Fruit fly (Drosophila melanogaster) whole organism, wandering third instar larva: ENCODE measurements around the gene pot.
A peak's percentile ranks its signal among the peaks of the same experiment; 100 is the strongest.

Source experiments
- Abd-B ChIP-seq: fragments of >200 bp; optimal IDR thresholded peaks from 2 replicates; lab custom pipeline; 2017; ENCODE audit warnings: missing biosample characterization, missing genetic modification characterization
- CG32264 ChIP-seq: fragments of 200-800 bp; sonication (Bioruptor generic); optimal IDR thresholded peaks from 2 replicates; lab custom pipeline; 2016; ENCODE audit warnings: missing biosample characterization, missing genetic modification characterization
- CG9705 ChIP-seq: fragments of 200-800 bp; sonication (Bioruptor generic); optimal IDR thresholded peaks from 2 replicates; lab custom pipeline; 2018; ENCODE audit warnings: missing biosample characterization, mild to moderate bottlenecking, missing genetic modification characterization
- CrebA ChIP-seq: fragments of 200-800 bp; sonication (Bioruptor generic); optimal IDR thresholded peaks from 2 replicates; lab custom pipeline; 2016; ENCODE audit warnings: missing biosample characterization, mild to moderate bottlenecking, missing genetic modification characterization, borderline replicate concordance
- Dfd ChIP-seq: fragments of >200 bp; optimal IDR thresholded peaks from 2 replicates; lab custom pipeline; 2017; ENCODE audit warnings: missing biosample characterization, missing genetic modification characterization
- Dif ChIP-seq: fragments of 200-275, 200-300 bp; sonication (Bioruptor generic); optimal IDR thresholded peaks from 2 replicates; lab custom pipeline; 2018; ENCODE audit warnings: missing biosample characterization, missing genetic modification characterization; ENCODE audit not compliant: partially characterized antibody
- GATAd ChIP-seq: sonication (Bioruptor generic); optimal IDR thresholded peaks from 2 replicates; lab custom pipeline; 2016; ENCODE audit warnings: missing biosample characterization, missing genetic modification characterization
- HLH106 ChIP-seq: fragments of 200-800 bp; optimal IDR thresholded peaks from 3 replicates; lab custom pipeline; 2019; ENCODE audit warnings: missing biosample characterization, mild to moderate bottlenecking, missing genetic modification characterization, moderate library complexity
- Hnf4 ChIP-seq: fragments of 200-800 bp; sonication (Bioruptor generic); optimal IDR thresholded peaks from 2 replicates; lab custom pipeline; 2016; ENCODE audit warnings: missing biosample characterization, mild to moderate bottlenecking, missing genetic modification characterization
- Hr78 ChIP-seq: fragments of >200 bp; optimal IDR thresholded peaks from 2 replicates; lab custom pipeline; 2017; ENCODE audit warnings: missing biosample characterization, missing genetic modification characterization
- Hr83 ChIP-seq: fragments of 200-300 bp; sonication (Bioruptor generic); optimal IDR thresholded peaks from 2 replicates; lab custom pipeline; 2016; ENCODE audit warnings: missing biosample characterization, mild to moderate bottlenecking, missing genetic modification characterization, moderate library complexity; ENCODE audit not compliant: poor library complexity, severe bottlenecking
- Jra ChIP-seq: sonication (Bioruptor generic); optimal IDR thresholded peaks from 2 replicates; lab custom pipeline; 2016; ENCODE audit warnings: missing biosample characterization, missing genetic modification characterization
- Mio ChIP-seq: sonication (Bioruptor generic); optimal IDR thresholded peaks from 2 replicates; lab custom pipeline; 2016; ENCODE audit warnings: missing biosample characterization, missing genetic modification characterization
- Myc ChIP-seq: fragments of >200 bp; optimal IDR thresholded peaks from 2 replicates; lab custom pipeline; 2017
- N ChIP-seq: fragments of >200 bp; optimal IDR thresholded peaks from 2 replicates; lab custom pipeline; 2018; ENCODE audit warnings: missing biosample characterization, missing external identifiers, missing genetic modification characterization
- OdsH ChIP-seq: fragments of 200-800 bp; sonication (Bioruptor generic); optimal IDR thresholded peaks from 2 replicates; lab custom pipeline; 2016; ENCODE audit warnings: missing biosample characterization, mild to moderate bottlenecking, missing genetic modification characterization
- Rel ChIP-seq, 2 experiments: fragments of 200-800 bp; sonication (Bioruptor generic) in 1 of 2; optimal IDR thresholded peaks; 2 replicates in 1 of 2; 3 replicates in 1 of 2; lab custom pipeline; 2016 to 2019; ENCODE audit warnings: mild to moderate bottlenecking in 2 of 2, missing biosample characterization in 2 of 2, missing genetic modification characterization in 2 of 2, moderate library complexity in 1 of 2
- Sp1 ChIP-seq: fragments of 200-800 bp; sonication (Bioruptor generic); optimal IDR thresholded peaks from 3 replicates; lab custom pipeline; 2019; ENCODE audit warnings: missing biosample characterization, mild to moderate bottlenecking, missing genetic modification characterization, moderate library complexity
- Vsx2 ChIP-seq: fragments of 200-300, 225-300 bp; sonication (Bioruptor generic); optimal IDR thresholded peaks from 2 replicates; lab custom pipeline; 2018; ENCODE audit warnings: missing biosample characterization, missing genetic modification characterization; ENCODE audit not compliant: partially characterized antibody
- br ChIP-seq: fragments of 200-800 bp; sonication (Bioruptor generic); optimal IDR thresholded peaks from 2 replicates; lab custom pipeline; 2016; ENCODE audit warnings: missing biosample characterization, missing genetic modification characterization
- brk ChIP-seq: fragments of 200-800 bp; sonication (Bioruptor generic); optimal IDR thresholded peaks from 2 replicates; lab custom pipeline; 2016; ENCODE audit warnings: missing biosample characterization, mild to moderate bottlenecking, missing genetic modification characterization
- dl ChIP-seq, 2 experiments: fragments of 175-275, 200-275 bp in 1 of 2; fragments of 200-275 bp in 1 of 2; sonication (Bioruptor generic); optimal IDR thresholded peaks; lab custom pipeline; 2018; ENCODE audit warnings: mild to moderate bottlenecking in 2 of 2, missing biosample characterization in 2 of 2, missing genetic modification characterization in 2 of 2, moderate library complexity in 2 of 2; ENCODE audit not compliant: partially characterized antibody in 2 of 2, insufficient read depth in 1 of 2
- dmrt93B ChIP-seq: fragments of 200-800 bp; sonication (Bioruptor generic); optimal IDR thresholded peaks from 2 replicates; lab custom pipeline; 2018; ENCODE audit warnings: missing biosample characterization, mild to moderate bottlenecking, missing genetic modification characterization
- dsf ChIP-seq: sonication (Bioruptor generic); optimal IDR thresholded peaks from 2 replicates; lab custom pipeline; 2016; ENCODE audit warnings: missing biosample characterization, missing genetic modification characterization, borderline replicate concordance
- ey ChIP-seq: fragments of 200-800 bp; sonication (Bioruptor generic); optimal IDR thresholded peaks from 2 replicates; lab custom pipeline; 2016; ENCODE audit warnings: missing biosample characterization, missing genetic modification characterization
- foxo ChIP-seq, 2 experiments: fragments of 200-800 bp; sonication (Bioruptor generic); optimal IDR thresholded peaks; 2 replicates in 1 of 2; 3 replicates in 1 of 2; lab custom pipeline; 2016 to 2017; ENCODE audit warnings: missing biosample characterization in 2 of 2, missing genetic modification characterization in 2 of 2
- fru ChIP-seq: fragments of 200-800 bp; sonication (Bioruptor generic); optimal IDR thresholded peaks from 3 replicates; lab custom pipeline; 2016; ENCODE audit warnings: missing biosample characterization, mild to moderate bottlenecking, missing genetic modification characterization
- h ChIP-seq: fragments of 200-800 bp; sonication (Bioruptor generic); optimal IDR thresholded peaks from 3 replicates; lab custom pipeline; 2016; ENCODE audit warnings: missing biosample characterization, mild to moderate bottlenecking, missing genetic modification characterization
- jim ChIP-seq: fragments of 175-275, 200-325 bp; sonication (Bioruptor generic); optimal IDR thresholded peaks from 2 replicates; lab custom pipeline; 2016; ENCODE audit warnings: missing biosample characterization, mild to moderate bottlenecking, missing genetic modification characterization
- lola ChIP-seq: fragments of >200 bp; optimal IDR thresholded peaks from 2 replicates; lab custom pipeline; 2017; ENCODE audit warnings: missing biosample characterization, missing genetic modification characterization
- pan ChIP-seq: fragments of >200 bp; optimal IDR thresholded peaks from 2 replicates; lab custom pipeline; 2017
- psq ChIP-seq: fragments of 200-800 bp; sonication (Bioruptor generic); optimal IDR thresholded peaks from 3 replicates; lab custom pipeline; 2017; ENCODE audit warnings: missing biosample characterization, mild to moderate bottlenecking, missing genetic modification characterization, moderate library complexity
- rgr ChIP-seq: fragments of 200-800 bp; sonication (Bioruptor generic); optimal IDR thresholded peaks from 3 replicates; lab custom pipeline; 2016; ENCODE audit warnings: missing biosample characterization, mild to moderate bottlenecking, missing genetic modification characterization
- sage ChIP-seq: fragments of 200-800 bp; sonication (Bioruptor generic); optimal IDR thresholded peaks from 2 replicates; lab custom pipeline; 2016; ENCODE audit warnings: missing biosample characterization, mild to moderate bottlenecking, missing genetic modification characterization
- sv ChIP-seq: fragments of 200-800 bp; sonication (Bioruptor generic); optimal IDR thresholded peaks from 3 replicates; lab custom pipeline; 2016; ENCODE audit warnings: missing biosample characterization, missing genetic modification characterization
- tai ChIP-seq: sonication (Bioruptor generic); optimal IDR thresholded peaks from 2 replicates; lab custom pipeline; 2016; ENCODE audit warnings: missing biosample characterization, missing genetic modification characterization
- usp ChIP-seq: fragments of >200 bp; optimal IDR thresholded peaks from 2 replicates; lab custom pipeline; 2017; ENCODE audit warnings: missing biosample characterization, missing genetic modification characterization
- woc ChIP-seq: sonication (Bioruptor generic); optimal IDR thresholded peaks from 2 replicates; lab custom pipeline; 2016; ENCODE audit warnings: missing biosample characterization, mild to moderate bottlenecking, missing genetic modification characterization

The pot gene

dm6 chrX:11924562-11924961 is 7.5 kb upstream of the pot start, which contains the start of gene Sclp:
Gene Sclp, minus strand, starts transcription at chrX:11924662.
- TF ChIP-seq dmrt93B (GFP tag; lab: Kevin White, UChicago) = no peak
- TF ChIP-seq rgr (GFP tag; lab: Kevin White, UChicago) = no peak
- no peak for TF ChIP-seq GATAd (GFP tag; lab: Kevin White, UChicago)
- TF ChIP-seq N (GFP tag; lab: Kevin White, UChicago) = no peak
- TF ChIP-seq Sp1 (GFP tag; lab: Kevin White, UChicago) = peak; percentile 10
- no peak for TF ChIP-seq Hnf4 (GFP tag; lab: Kevin White, UChicago)
- TF ChIP-seq sage = no peak
- no peak for TF ChIP-seq Rel (GFP tag; optimal IDR thresholded peaks at IDR 0.05; lab: Kevin White, UChicago)
- peak; percentile 1 for TF ChIP-seq Rel (tag; optimal IDR thresholded peaks at IDR 0.05; lab: Kevin White, UChicago)
- TF ChIP-seq dsf (GFP tag; lab: Kevin White, UChicago) = no peak
- peak; percentile 34 for TF ChIP-seq HLH106 (tag; lab: Kevin White, UChicago)
- no peak for TF ChIP-seq pan (lab: Kevin White, UChicago)

dm6 chrX:11923698-11924097 is 6.6 kb upstream of the pot start:
- TF ChIP-seq Rel (GFP tag; optimal IDR thresholded peaks at IDR 0.05; lab: Kevin White, UChicago) (no peak), Rel (tag; optimal IDR thresholded peaks at IDR 0.05; lab: Kevin White, UChicago) (peak; percentile 25), rgr (GFP tag; lab: Kevin White, UChicago) (no peak)

DNA sequence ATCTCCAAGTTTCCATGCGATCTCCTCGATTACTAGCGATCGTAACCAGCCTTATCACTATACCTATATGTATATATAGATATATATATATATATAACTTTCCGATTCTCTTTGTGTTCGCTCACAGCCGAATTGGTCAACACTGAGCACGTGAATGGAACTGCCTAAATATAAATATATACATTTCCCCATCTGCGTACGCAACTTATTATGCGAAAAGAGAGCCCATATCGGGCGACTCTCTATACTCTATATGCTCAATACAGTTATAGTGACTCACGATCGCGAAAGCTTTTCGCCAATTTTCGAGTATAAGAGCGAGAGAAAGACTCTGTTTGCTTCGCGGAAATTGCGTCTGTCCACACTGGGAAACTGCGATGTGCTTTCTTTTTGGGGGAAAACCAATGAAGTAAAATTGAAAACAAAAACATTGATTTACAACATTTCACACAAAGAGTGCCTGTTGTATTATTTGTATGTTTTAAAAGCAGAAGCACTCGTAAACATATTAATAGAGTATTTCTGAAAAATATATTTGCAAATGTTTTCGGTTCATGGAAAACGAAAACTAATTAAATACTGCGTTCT is 5.7 kb upstream of the pot start:
- TF ChIP-seq Rel (GFP tag; optimal IDR thresholded peaks at IDR 0.05; lab: Kevin White, UChicago) = no peak
- TF ChIP-seq Rel (tag; optimal IDR thresholded peaks at IDR 0.05; lab: Kevin White, UChicago) = peak; percentile 94
- peak; percentile 2 for TF ChIP-seq Hnf4 (GFP tag; lab: Kevin White, UChicago)
- peak; percentile 17 for TF ChIP-seq sage
- TF ChIP-seq Abd-B (GFP tag; lab: Kevin White, UChicago) = no peak
- TF ChIP-seq Sp1 (GFP tag; lab: Kevin White, UChicago) = no peak
- no peak for TF ChIP-seq GATAd (GFP tag; lab: Kevin White, UChicago)
- no peak for TF ChIP-seq dmrt93B (GFP tag; lab: Kevin White, UChicago)
- no peak for TF ChIP-seq Hr83

DNA sequence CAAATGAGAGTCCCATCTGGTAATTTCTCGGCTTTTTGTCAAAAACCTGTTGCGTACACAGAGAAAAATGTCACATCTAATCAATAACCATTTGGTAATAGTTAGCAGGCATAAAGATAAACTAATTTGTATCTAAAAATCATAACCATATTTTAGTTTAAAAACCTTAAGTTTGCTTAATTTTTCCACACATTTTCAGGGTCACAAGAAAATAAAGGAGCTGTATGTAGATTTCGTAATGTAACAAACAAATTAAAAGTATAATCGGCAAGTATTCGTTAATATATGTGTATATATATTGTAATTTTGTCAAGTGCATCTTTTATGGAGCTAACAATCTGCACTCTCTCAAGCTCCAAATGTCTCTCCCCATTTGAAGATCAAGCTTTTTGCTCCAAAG is 3.9 kb upstream of the pot start:
- TF ChIP-seq Abd-B (GFP tag; lab: Kevin White, UChicago) = no peak
- TF ChIP-seq OdsH (GFP tag; lab: Kevin White, UChicago) = peak; percentile 87
- TF ChIP-seq Hnf4 (GFP tag; lab: Kevin White, UChicago) = peak; percentile 77
- TF ChIP-seq GATAd (GFP tag; lab: Kevin White, UChicago) = no peak
- TF ChIP-seq Rel (GFP tag; optimal IDR thresholded peaks at IDR 0.05; lab: Kevin White, UChicago) = no peak
- TF ChIP-seq Rel (tag; optimal IDR thresholded peaks at IDR 0.05; lab: Kevin White, UChicago) = peak; percentile 69
- TF ChIP-seq rgr (GFP tag; lab: Kevin White, UChicago) = peak; percentile 81
- TF ChIP-seq brk = peak; percentile 71
- TF ChIP-seq woc = peak; percentile 69
- TF ChIP-seq jim (GFP tag; lab: Kevin White, UChicago) = no peak
- TF ChIP-seq Dif (GFP tag; lab: Kevin White, UChicago) = no peak
- TF ChIP-seq Jra (GFP tag; lab: Kevin White, UChicago) = peak; percentile 24
- peak; percentile 85 for TF ChIP-seq h
- TF ChIP-seq fru (GFP tag; lab: Kevin White, UChicago) = peak; percentile 85
- TF ChIP-seq lola (GFP tag; lab: Kevin White, UChicago) = no peak
- TF ChIP-seq N (GFP tag; lab: Kevin White, UChicago) = no peak
- TF ChIP-seq usp (GFP tag; lab: Kevin White, UChicago) = no peak
- TF ChIP-seq Hr83 = no peak
- TF ChIP-seq Vsx2 = no peak
- TF ChIP-seq dmrt93B (GFP tag; lab: Kevin White, UChicago) = peak; percentile 72
- TF ChIP-seq sv (GFP tag; lab: Kevin White, UChicago) = peak; percentile 72
- TF ChIP-seq CG32264 (GFP tag; lab: Kevin White, UChicago) = peak; percentile 0
- TF ChIP-seq ey (GFP tag; lab: Kevin White, UChicago) = peak; percentile 75
- TF ChIP-seq foxo (GFP tag; optimal IDR thresholded peaks at IDR 0.05; lab: Kevin White, UChicago) = peak in 1 of 2 experiments; percentile 85
- TF ChIP-seq tai (GFP tag; lab: Kevin White, UChicago) = no peak
- peak; percentile 72 for TF ChIP-seq psq
- no peak for TF ChIP-seq Hr78 (GFP tag; lab: Kevin White, UChicago)
- TF ChIP-seq dsf (GFP tag; lab: Kevin White, UChicago) = no peak
- TF ChIP-seq Myc (lab: Kevin White, UChicago) = no peak
- no peak for TF ChIP-seq Mio (GFP tag; lab: Kevin White, UChicago)
- TF ChIP-seq HLH106 (tag; lab: Kevin White, UChicago) = peak; percentile 92
- TF ChIP-seq Dfd (GFP tag; lab: Kevin White, UChicago) = no peak
- TF ChIP-seq CG9705 (GFP tag; lab: Kevin White, UChicago) = peak; percentile 83
- no peak for TF ChIP-seq dl (GFP tag; optimal IDR thresholded peaks at IDR 0.05; lab: Kevin White, UChicago; ENCODE audit: insufficient read depth in 1 of 2, partially characterized antibody in 2 of 2)
- TF ChIP-seq pan (lab: Kevin White, UChicago) = no peak
- peak; percentile 74 for TF ChIP-seq br (GFP tag; lab: Kevin White, UChicago)
- peak; percentile 93 for TF ChIP-seq Sp1 (GFP tag; lab: Kevin White, UChicago)
- peak; percentile 42 for TF ChIP-seq CrebA (GFP tag; lab: Kevin White, UChicago)
- no peak for TF ChIP-seq sage
